Worm (Caenorhabditis elegans) whole organism, L4/young adult: Measurements from ENCODE around the gene str-225.

Experiments used
- W03F9.2 ChIP-seq: fragments of 150-350 bp; optimal IDR thresholded peaks from 2 replicates; lab custom pipeline; 2014; ENCODE audit warnings: missing biosample characterization, missing genetic modification characterization
- dao-5 ChIP-seq: sonication (generic microtip); optimal IDR thresholded peaks from 2 replicates; lab custom pipeline; 2016; ENCODE audit warnings: missing genotype, missing genetic modification characterization, moderate library complexity, missing compliant biosample characterization
- him-1 ChIP-seq: sonication (generic microtip); optimal IDR thresholded peaks from 2 replicates; lab custom pipeline; 2016; ENCODE audit warnings: missing genotype, missing genetic modification reagents, missing genetic modification characterization, missing compliant biosample characterization

ce11 chrV:3538307-3538706 is 30.7 kb downstream of the str-225 start, which contains the start of gene nhr-93:
- TF ChIP-seq him-1 (tag; lab: Kevin White, UChicago) (no peak), dao-5 (tag; lab: Kevin White, UChicago) (no peak), W03F9.2 (tag; lab: Kevin White, UChicago) (no peak)
